Fruit fly (Drosophila melanogaster) whole organism, embryonic: Measurements from ENCODE around the gene CG15539.

ENCODE experiments used
- Aef1 ChIP-seq: fragments of 200-800 bp; sonication (Bioruptor generic); IDR thresholded peaks from 3 replicates; pipeline ENCODE4 v1.3.6; 2022; ENCODE audit warnings: missing biosample characterization, missing genetic modification characterization
- Asciz ChIP-seq: fragments of 200-800 bp; sonication (Bioruptor generic); optimal IDR thresholded peaks from 2 replicates; lab custom pipeline; 2017; ENCODE audit warnings: missing biosample characterization, mild to moderate bottlenecking, missing genetic modification characterization, missing genetic modification reagents
- C15 ChIP-seq: fragments of 200-800 bp; sonication (Bioruptor generic); IDR thresholded peaks from 3 replicates; pipeline ENCODE4 v1.3.6; 2022; ENCODE audit warnings: missing biosample characterization, missing genetic modification characterization
- CG10431 ChIP-seq: fragments of 200-800 bp; sonication (Bioruptor generic); optimal IDR thresholded peaks from 3 replicates; lab custom pipeline; 2018; ENCODE audit warnings: missing biosample characterization, mild to moderate bottlenecking, missing genetic modification characterization
- CG11456 ChIP-seq: fragments of 200-800 bp; sonication (Bioruptor generic); IDR thresholded peaks from 3 replicates; pipeline ENCODE4 v1.3.6; 2022; ENCODE audit warnings: missing biosample characterization, missing genetic modification characterization
- CG12236 ChIP-seq: fragments of 200-800 bp; sonication (Bioruptor generic); optimal IDR thresholded peaks from 2 replicates; lab custom pipeline; 2016; ENCODE audit warnings: missing biosample characterization, missing genetic modification characterization
- CG13123 ChIP-seq: fragments of 200-800 bp; sonication (Bioruptor generic); optimal IDR thresholded peaks from 2 replicates; lab custom pipeline; 2016; ENCODE audit warnings: missing biosample characterization, missing genetic modification characterization
- CG14667 ChIP-seq: fragments of 200-800 bp; sonication (Bioruptor generic); IDR thresholded peaks from 2 replicates; pipeline ENCODE4 v1.3.6; 2022; ENCODE audit warnings: missing biosample characterization, missing genetic modification characterization
- CG16779 ChIP-seq: fragments of 200-800 bp; sonication (Bioruptor generic); IDR thresholded peaks from 2 replicates; pipeline ENCODE4 v1.3.6; 2022; ENCODE audit warnings: missing biosample characterization, missing genetic modification characterization
- CG17186 ChIP-seq: fragments of 200-800 bp; sonication (Bioruptor generic); optimal IDR thresholded peaks from 3 replicates; lab custom pipeline; 2017; ENCODE audit warnings: missing biosample characterization, missing genetic modification reagents, missing genetic modification characterization
- CG17802 ChIP-seq: fragments of 200-800 bp; sonication (Bioruptor generic); optimal IDR thresholded peaks from 2 replicates; lab custom pipeline; 2018; ENCODE audit warnings: missing biosample characterization, mild to moderate bottlenecking, missing genetic modification characterization, moderate library complexity
- CG18619 ChIP-seq: fragments of 200-800 bp; sonication (Bioruptor generic); optimal IDR thresholded peaks from 3 replicates; lab custom pipeline; 2017; ENCODE audit warnings: missing biosample characterization, mild to moderate bottlenecking, missing genetic modification characterization
- CG2120 ChIP-seq: fragments of 200-800 bp; sonication (Bioruptor generic); optimal IDR thresholded peaks from 3 replicates; lab custom pipeline; 2016; ENCODE audit warnings: missing biosample characterization, missing genetic modification characterization
- CG30020 ChIP-seq: fragments of 200-800 bp; optimal IDR thresholded peaks from 2 replicates; lab custom pipeline; 2019; ENCODE audit warnings: missing biosample characterization, mild to moderate bottlenecking, missing genetic modification characterization, moderate library complexity
- CG3407 ChIP-seq: fragments of 200-800 bp; sonication (Bioruptor generic); optimal IDR thresholded peaks from 2 replicates; lab custom pipeline; 2018; ENCODE audit warnings: missing biosample characterization, mild to moderate bottlenecking, missing genetic modification characterization
- CG6683 ChIP-seq: fragments of 200-800 bp; sonication (Bioruptor generic); optimal IDR thresholded peaks from 2 replicates; lab custom pipeline; 2017; ENCODE audit warnings: missing biosample characterization, mild to moderate bottlenecking, missing genetic modification characterization, missing genetic modification reagents
- CG6765 ChIP-seq: fragments of 200-800 bp; sonication (Bioruptor generic); optimal IDR thresholded peaks from 3 replicates; lab custom pipeline; 2017; ENCODE audit warnings: missing biosample characterization, mild to moderate bottlenecking, missing genetic modification characterization
- CG8359 ChIP-seq: fragments of 200-800 bp; sonication (Bioruptor generic); optimal IDR thresholded peaks from 2 replicates; lab custom pipeline; 2017; ENCODE audit warnings: missing biosample characterization, mild to moderate bottlenecking, missing genetic modification characterization, borderline replicate concordance
- CG9817 ChIP-seq: fragments of 200-800 bp; sonication (Bioruptor generic); optimal IDR thresholded peaks from 2 replicates; lab custom pipeline; 2018; ENCODE audit warnings: missing biosample characterization, mild to moderate bottlenecking, missing genetic modification characterization, moderate library complexity
- CTCF ChIP-seq: fragments of 200-800 bp; sonication (Bioruptor generic); optimal IDR thresholded peaks from 2 replicates; lab custom pipeline; 2017; ENCODE audit warnings: missing biosample characterization, mild to moderate bottlenecking, missing genetic modification characterization, moderate library complexity
- CoRest ChIP-seq: fragments of 200-800 bp; sonication (Bioruptor generic); optimal IDR thresholded peaks from 3 replicates; lab custom pipeline; 2018; ENCODE audit warnings: missing biosample characterization, mild to moderate bottlenecking, missing genetic modification characterization, moderate library complexity
- CrebB ChIP-seq: fragments of 200-800 bp; sonication (Bioruptor generic); optimal IDR thresholded peaks from 3 replicates; lab custom pipeline; 2018; ENCODE audit warnings: missing biosample characterization, mild to moderate bottlenecking, missing genetic modification characterization
- Dref ChIP-seq: fragments of 200-800 bp; sonication (Bioruptor generic); IDR thresholded peaks from 2 replicates; pipeline ENCODE4 v1.3.6; 2022; ENCODE audit warnings: missing biosample characterization, missing genetic modification characterization
- HLHmδ ChIP-seq: fragments of 200-800 bp; sonication (Bioruptor generic); optimal IDR thresholded peaks from 2 replicates; lab custom pipeline; 2018; ENCODE audit warnings: missing biosample characterization, mild to moderate bottlenecking, missing genetic modification characterization, moderate library complexity
- MBD-R2 ChIP-seq: fragments of 200-800 bp; sonication (Bioruptor generic); IDR thresholded peaks from 2 replicates; pipeline ENCODE4 v1.3.6; 2022; ENCODE audit warnings: missing biosample characterization, missing genetic modification characterization
- Meics ChIP-seq: fragments of 200-800 bp; sonication (Bioruptor generic); optimal IDR thresholded peaks from 2 replicates; lab custom pipeline; 2017; ENCODE audit warnings: missing biosample characterization, mild to moderate bottlenecking, missing genetic modification characterization
- Nf-YA ChIP-seq: fragments of 200-800 bp; sonication (Bioruptor generic); IDR thresholded peaks from 2 replicates; pipeline ENCODE4 v1.3.6; 2022; ENCODE audit warnings: missing biosample characterization, missing genetic modification characterization
- NfI ChIP-seq: fragments of 200-800 bp; sonication (Bioruptor generic); optimal IDR thresholded peaks from 3 replicates; lab custom pipeline; 2018; ENCODE audit warnings: missing biosample characterization, mild to moderate bottlenecking, missing genetic modification characterization, moderate library complexity
- Rx ChIP-seq: fragments of 200-800 bp; sonication (Bioruptor generic); IDR thresholded peaks from 2 replicates; pipeline ENCODE4 v1.3.6; 2022; ENCODE audit warnings: missing biosample characterization, missing genetic modification characterization
- Sox100B ChIP-seq: fragments of 200-800 bp; sonication (Bioruptor generic); optimal IDR thresholded peaks from 3 replicates; lab custom pipeline; 2018; ENCODE audit warnings: missing biosample characterization, mild to moderate bottlenecking, missing genetic modification characterization
- TFAM ChIP-seq: fragments of 200-800 bp; sonication (Bioruptor generic); optimal IDR thresholded peaks from 2 replicates; lab custom pipeline; 2017; ENCODE audit warnings: missing biosample characterization, missing genetic modification characterization, inconsistent platforms
- Taf1 ChIP-seq: fragments of 200-800 bp; sonication (Bioruptor generic); IDR thresholded peaks from 2 replicates; pipeline ENCODE4 v1.3.6; 2022; ENCODE audit warnings: missing biosample characterization, missing genetic modification characterization
- ap ChIP-seq: fragments of 200-800 bp; sonication (Bioruptor generic); IDR thresholded peaks from 2 replicates; pipeline ENCODE4 v1.3.6; 2022; ENCODE audit warnings: missing biosample characterization, missing genetic modification characterization
- ase ChIP-seq: fragments of 200-800 bp; sonication (Bioruptor generic); IDR thresholded peaks from 3 replicates; pipeline ENCODE4 v1.3.6; 2022; ENCODE audit warnings: missing biosample characterization, missing genetic modification characterization
- cad ChIP-seq: fragments of >200 bp; optimal IDR thresholded peaks from 2 replicates; lab custom pipeline; 2017; ENCODE audit warnings: missing biosample characterization, missing genetic modification characterization
- cas ChIP-seq: fragments of 200-800 bp; sonication (Bioruptor generic); IDR thresholded peaks from 2 replicates; pipeline ENCODE4 v1.3.6; 2022; ENCODE audit warnings: missing biosample characterization, missing genetic modification characterization
- caup ChIP-seq: fragments of 200-800 bp; sonication (Bioruptor generic); optimal IDR thresholded peaks from 3 replicates; lab custom pipeline; 2017; ENCODE audit warnings: missing biosample characterization, mild to moderate bottlenecking, missing genetic modification characterization, moderate library complexity; ENCODE audit not compliant: severe bottlenecking
- ci ChIP-seq: fragments of 200-800 bp; sonication (Bioruptor generic); IDR thresholded peaks from 3 replicates; pipeline ENCODE4 v1.3.6; 2022; ENCODE audit warnings: missing biosample characterization, missing genetic modification characterization
- da ChIP-seq: fragments of 200-800 bp; sonication (Bioruptor generic); optimal IDR thresholded peaks from 2 replicates; lab custom pipeline; 2016; ENCODE audit warnings: missing biosample characterization, missing genetic modification characterization
- ems ChIP-seq: fragments of 200-800 bp; sonication (Bioruptor generic); optimal IDR thresholded peaks from 3 replicates; lab custom pipeline; 2016; ENCODE audit warnings: missing biosample characterization, missing genetic modification characterization
- eve ChIP-seq, 2 experiments: fragments of >200 bp; optimal IDR thresholded peaks; 2 replicates each; lab custom pipeline; 2017; ENCODE audit warnings: missing biosample characterization in 2 of 2, missing genetic modification characterization in 2 of 2
- ewg ChIP-seq: fragments of 200-800 bp; sonication (Bioruptor generic); optimal IDR thresholded peaks from 3 replicates; lab custom pipeline; 2017; ENCODE audit warnings: mild to moderate bottlenecking, missing biosample characterization, missing genetic modification reagents, missing genetic modification characterization
- gsb-n ChIP-seq: fragments of 200-800 bp; sonication (Bioruptor generic); optimal IDR thresholded peaks from 3 replicates; lab custom pipeline; 2018; ENCODE audit warnings: missing biosample characterization, mild to moderate bottlenecking, missing genetic modification characterization
- lbe ChIP-seq: fragments of 200-800 bp; sonication (Bioruptor generic); optimal IDR thresholded peaks from 2 replicates; lab custom pipeline; 2016; ENCODE audit warnings: missing biosample characterization, mild to moderate bottlenecking, missing genetic modification characterization
- lmd ChIP-seq: fragments of 200-800 bp; sonication (Bioruptor generic); IDR thresholded peaks from 2 replicates; pipeline ENCODE4 v1.3.6; 2022; ENCODE audit warnings: missing biosample characterization, missing genetic modification characterization
- salm ChIP-seq: fragments of 200-800 bp; sonication (Bioruptor generic); optimal IDR thresholded peaks from 2 replicates; lab custom pipeline; 2018; ENCODE audit warnings: missing biosample characterization, mild to moderate bottlenecking, missing genetic modification characterization
- sc ChIP-seq, 3 experiments: fragments of >200 bp in 2 of 3; fragments of 200-800 bp in 1 of 3; sonication (Bioruptor generic) in 1 of 3; optimal IDR thresholded peaks; 2 replicates in 2 of 3; 3 replicates in 1 of 3; lab custom pipeline; 2017; ENCODE audit warnings: mild to moderate bottlenecking in 1 of 3, missing biosample characterization in 1 of 3, missing genetic modification characterization in 1 of 3, missing genetic modification reagents in 1 of 3
- stc ChIP-seq: fragments of 200-800 bp; sonication (Bioruptor generic); IDR thresholded peaks from 2 replicates; pipeline ENCODE4 v1.3.6; 2022; ENCODE audit warnings: missing biosample characterization, missing genetic modification characterization
- ttk ChIP-seq: fragments of 200-800 bp; sonication (Bioruptor generic); IDR thresholded peaks from 2 replicates; pipeline ENCODE4 v2.1.2; 2022; ENCODE audit warnings: missing biosample characterization, missing genetic modification characterization
- unc-4 ChIP-seq: fragments of 200-800 bp; sonication (Bioruptor generic); IDR thresholded peaks from 2 replicates; pipeline ENCODE4 v1.3.6; 2022; ENCODE audit warnings: missing biosample characterization, missing genetic modification characterization; ENCODE audit not compliant: partially characterized antibody

Gene CG15539

DNA sequence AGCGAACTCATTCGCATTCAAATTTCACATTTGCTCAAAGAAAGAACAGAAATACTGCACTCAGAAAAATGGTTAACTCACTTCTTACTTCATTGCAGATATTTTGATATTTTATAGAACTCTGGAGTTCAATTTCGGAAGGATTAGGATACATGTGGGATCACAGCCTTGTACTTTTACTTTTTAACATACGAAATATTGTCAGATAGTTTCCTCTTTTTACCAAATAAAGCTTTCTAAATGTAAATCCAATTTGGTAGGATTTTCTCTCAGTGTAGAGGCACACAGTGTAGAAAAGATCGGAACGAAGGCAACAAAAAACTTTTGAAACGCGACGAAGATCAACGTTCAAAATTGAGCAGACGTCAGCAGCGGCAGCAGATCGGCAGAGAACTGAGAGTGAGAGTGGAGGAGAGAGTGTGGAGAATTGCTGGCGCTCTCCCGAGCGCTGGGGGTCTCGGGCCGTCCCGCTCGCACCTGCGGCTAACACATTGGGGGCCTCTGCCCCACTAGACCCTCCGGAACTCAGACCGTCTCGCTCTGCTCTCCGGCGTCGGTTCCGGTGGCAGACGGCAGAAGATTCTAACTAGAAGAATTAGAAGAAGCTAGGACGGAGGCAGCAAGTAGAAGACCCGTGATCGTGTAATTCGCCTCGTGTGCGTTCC, 26.3 kb downstream of the CG15539 start, which contains the start of gene tmod (continued):
- peak; percentile 3 for TF ChIP-seq CG6765 (GFP tag; lab: Kevin White, UChicago)
- no peak for TF ChIP-seq Nf-YA (GFP tag; lab: Robert Waterston, UW)
- no peak for TF ChIP-seq CG30020
- peak; percentile 19 for TF ChIP-seq CG9817
- peak; percentile 61 for TF ChIP-seq salm (tag; lab: Kevin White, UChicago)
- TF ChIP-seq Sox100B (GFP tag; lab: Kevin White, UChicago) = peak; percentile 65
- TF ChIP-seq NfI = peak; percentile 1
- no peak for TF ChIP-seq CG18619 (GFP tag; lab: Kevin White, UChicago)
- peak; percentile 44 for TF ChIP-seq Meics (GFP tag; lab: Kevin White, UChicago)
- peak; percentile 24 for TF ChIP-seq caup (GFP tag; lab: Kevin White, UChicago)
- no peak for TF ChIP-seq unc-4
- peak; percentile 37; the same call in 1 of the 2 replicates for TF ChIP-seq Rx (GFP tag; lab: Robert Waterston, UW)
- TF ChIP-seq CG16779 (GFP tag; lab: Robert Waterston, UW) = no peak
- TF ChIP-seq HLHmδ (GFP tag; lab: Kevin White, UChicago) = no peak
- TF ChIP-seq C15 (GFP tag; lab: Robert Waterston, UW) = no peak
- TF ChIP-seq CG10431 = no peak
- no peak for TF ChIP-seq CG17186 (GFP tag; lab: Kevin White, UChicago)
- peak; percentile 20 for TF ChIP-seq CG17802 (tag; lab: Kevin White, UChicago)
- no peak for TF ChIP-seq cas (GFP tag; lab: Robert Waterston, UW)
- peak; percentile 45 for TF ChIP-seq gsb-n
- TF ChIP-seq da = no peak
- no peak for TF ChIP-seq CG14667 (GFP tag; lab: Robert Waterston, UW)
- no peak for TF ChIP-seq CG11456
- peak; percentile 3 for TF ChIP-seq Asciz
- TF ChIP-seq ems (GFP tag; lab: Kevin White, UChicago) = peak; percentile 13
- TF ChIP-seq Taf1 (GFP tag; lab: Robert Waterston, UW) = no peak
- no peak for TF ChIP-seq MBD-R2
- no peak for TF ChIP-seq ap (GFP tag; lab: Robert Waterston, UW)
- TF ChIP-seq ase (GFP tag; lab: Robert Waterston, UW) = no peak
- peak; percentile 9 for TF ChIP-seq CTCF (GFP tag; lab: Kevin White, UChicago)
- TF ChIP-seq Aef1 (GFP tag; lab: Robert Waterston, UW) = no peak
- peak; percentile 41 for TF ChIP-seq CG8359 (GFP tag; lab: Kevin White, UChicago)
- peak; percentile 65; the same call in 2 of the 3 replicates for TF ChIP-seq ci (GFP tag; lab: Robert Waterston, UW)
- TF ChIP-seq TFAM (GFP tag; lab: Kevin White, UChicago) = no peak
- no peak for TF ChIP-seq Dref (GFP tag; lab: Robert Waterston, UW)
- no peak for TF ChIP-seq CG6683
- no peak for TF ChIP-seq CG12236 (GFP tag; lab: Kevin White, UChicago)
- no peak for TF ChIP-seq CrebB (tag; lab: Kevin White, UChicago)
- no peak for TF ChIP-seq sc (optimal IDR thresholded peaks at IDR 0.05; lab: Kevin White, UChicago)
- peak; percentile 55 for TF ChIP-seq sc (GFP tag; optimal IDR thresholded peaks at IDR 0.05; lab: Kevin White, UChicago)
- TF ChIP-seq ewg (GFP tag; lab: Kevin White, UChicago) = peak; percentile 45
- peak in 1 of 2 experiments; percentile 40 for TF ChIP-seq eve (GFP tag; optimal IDR thresholded peaks at IDR 0.05; lab: Kevin White, UChicago)
- TF ChIP-seq lmd = 0 out of 2 replicates have a peak, but pooled peaks have one; percentile 28
- TF ChIP-seq ttk = no peak
- 0 out of 2 replicates have a peak, but pooled peaks have one; percentile 6 for TF ChIP-seq stc
- TF ChIP-seq CoRest (tag; lab: Kevin White, UChicago) = peak; percentile 66
- no peak for TF ChIP-seq lbe
- no peak for TF ChIP-seq CG2120 (GFP tag; lab: Kevin White, UChicago)
- no peak for TF ChIP-seq CG13123 (GFP tag; lab: Kevin White, UChicago)
- peak; percentile 25 for TF ChIP-seq CG3407 (GFP tag; lab: Kevin White, UChicago)
- no peak for TF ChIP-seq cad (GFP tag; lab: Kevin White, UChicago)
